Worm (Caenorhabditis elegans) whole organism, young adult: ENCODE results near the gene F46C5.6.

Experiments
- B0035.1 ChIP-seq: sonication (generic microtip); optimal IDR thresholded peaks from 2 replicates; lab custom pipeline; 2016; ENCODE audit warnings: missing genetic modification characterization, mild to moderate bottlenecking, missing compliant biosample characterization, missing genotype, missing genetic modification reagents
- B0336.3 ChIP-seq: fragments of 200-800 bp; sonication (Bioruptor generic); IDR thresholded peaks from 2 replicates; pipeline ENCODE4 v1.3.6; 2022; ENCODE audit warnings: missing genetic modification characterization, missing compliant biosample characterization
- C06A6.2 ChIP-seq: fragments of 200-800 bp; sonication (Bioruptor generic); conservative IDR thresholded peaks from 2 replicates; pipeline ENCODE4 v1.3.6; 2022; ENCODE audit warnings: missing genetic modification characterization, missing compliant biosample characterization
- C17E4.6 ChIP-seq: fragments of 200-800 bp; sonication (Bioruptor generic); IDR thresholded peaks from 2 replicates; pipeline ENCODE4 v1.3.6; 2022; ENCODE audit warnings: missing genetic modification reagents, missing genetic modification characterization, missing compliant biosample characterization
- F22D6.2 ChIP-seq: sonication (generic microtip); optimal IDR thresholded peaks from 2 replicates; lab custom pipeline; 2016; ENCODE audit warnings: mild to moderate bottlenecking, missing genetic modification characterization, missing compliant biosample characterization
- F37B4.10 ChIP-seq: fragments of 200-800 bp; sonication (Bioruptor generic); IDR thresholded peaks from 2 replicates; pipeline ENCODE4 v1.3.6; 2022; ENCODE audit warnings: missing genetic modification characterization, missing compliant biosample characterization
- F52B5.7 ChIP-seq: sonication (generic microtip); optimal IDR thresholded peaks from 2 replicates; lab custom pipeline; 2016; ENCODE audit warnings: mild to moderate bottlenecking, missing genetic modification characterization, missing compliant biosample characterization
- F55B11.4 ChIP-seq: sonication (generic microtip); optimal IDR thresholded peaks from 2 replicates; lab custom pipeline; 2016; ENCODE audit warnings: missing compliant biosample characterization, missing genetic modification characterization, borderline replicate concordance; ENCODE audit not compliant: insufficient read depth
- F57C9.4 ChIP-seq: sonication (generic microtip); optimal IDR thresholded peaks from 2 replicates; lab custom pipeline; 2017; ENCODE audit warnings: mild to moderate bottlenecking, missing genetic modification characterization, missing compliant biosample characterization
- T07F8.4 ChIP-seq: sonication (generic microtip); optimal IDR thresholded peaks from 2 replicates; lab custom pipeline; 2016; ENCODE audit warnings: mild to moderate bottlenecking, missing genetic modification characterization, moderate library complexity, missing compliant biosample characterization
- Y67H2A.10 ChIP-seq: fragments of 200-800 bp; sonication (Bioruptor generic); conservative IDR thresholded peaks from 2 replicates; pipeline ENCODE4 v1.3.6; 2022; ENCODE audit warnings: missing genetic modification reagents, missing genetic modification characterization, missing compliant biosample characterization
- ZK185.1 ChIP-seq: sonication (generic microtip); optimal IDR thresholded peaks from 2 replicates; lab custom pipeline; 2016; ENCODE audit warnings: mild to moderate bottlenecking, missing genetic modification characterization, missing compliant biosample characterization; ENCODE audit not compliant: poor library complexity, severe bottlenecking
- atf-7 ChIP-seq: sonication (generic microtip); optimal IDR thresholded peaks from 2 replicates; lab custom pipeline; 2017; ENCODE audit warnings: mild to moderate bottlenecking, missing genetic modification characterization, missing compliant biosample characterization
- bed-1 ChIP-seq: fragments of 200-800 bp; sonication (Bioruptor generic); IDR thresholded peaks from 2 replicates; pipeline ENCODE4 v1.3.6; 2022; ENCODE audit warnings: missing genetic modification reagents, missing genetic modification characterization, missing compliant biosample characterization
- cebp-2 ChIP-seq: fragments of 200-800 bp; sonication (Bioruptor generic); IDR thresholded peaks from 2 replicates; pipeline ENCODE4 v1.3.6; 2022; ENCODE audit warnings: missing genetic modification characterization, missing compliant biosample characterization
- ceh-27 ChIP-seq: fragments of 200-800 bp; sonication (Bioruptor generic); optimal IDR thresholded peaks from 2 replicates; lab custom pipeline; 2018; ENCODE audit warnings: mild to moderate bottlenecking, missing genetic modification characterization, moderate library complexity, missing compliant biosample characterization
- ceh-40 ChIP-seq: fragments of 200-800 bp; sonication (Bioruptor generic); IDR thresholded peaks from 2 replicates; pipeline ENCODE4 v1.3.6; 2022; ENCODE audit warnings: missing genetic modification characterization, missing compliant biosample characterization
- ceh-79 ChIP-seq: sonication (generic microtip); optimal IDR thresholded peaks from 2 replicates; lab custom pipeline; 2017; ENCODE audit warnings: mild to moderate bottlenecking, missing genetic modification characterization, missing compliant biosample characterization
- ceh-91 ChIP-seq: fragments of 200-800 bp; sonication (Bioruptor generic); IDR thresholded peaks from 2 replicates; pipeline ENCODE4 v1.3.6; 2022; ENCODE audit warnings: missing genetic modification reagents, missing genetic modification characterization, missing compliant biosample characterization
- chd-7 ChIP-seq: sonication (generic microtip); optimal IDR thresholded peaks from 2 replicates; lab custom pipeline; 2016; ENCODE audit warnings: mild to moderate bottlenecking, missing genetic modification characterization, moderate library complexity, missing compliant biosample characterization
- dpff-1 ChIP-seq: sonication (generic microtip); optimal IDR thresholded peaks from 2 replicates; lab custom pipeline; 2017; ENCODE audit warnings: mild to moderate bottlenecking, missing genetic modification characterization, missing compliant biosample characterization
- egl-18 ChIP-seq: fragments of 200-800 bp; sonication (Bioruptor generic); IDR thresholded peaks from 2 replicates; pipeline ENCODE4 v1.3.6; 2022; ENCODE audit warnings: missing genetic modification reagents, missing genetic modification characterization, missing compliant biosample characterization
- egrh-3 ChIP-seq: fragments of 200-800 bp; sonication (Bioruptor generic); IDR thresholded peaks from 2 replicates; pipeline ENCODE4 v1.3.6; 2022; ENCODE audit warnings: missing genetic modification reagents, missing genetic modification characterization, missing compliant biosample characterization
- gei-17 ChIP-seq: fragments of 200-800 bp; sonication (Bioruptor generic); optimal IDR thresholded peaks from 2 replicates; lab custom pipeline; 2018; ENCODE audit warnings: mild to moderate bottlenecking, missing genetic modification characterization, missing compliant biosample characterization
- hmg-20 ChIP-seq: fragments of 200-800 bp; sonication (Bioruptor generic); IDR thresholded peaks from 2 replicates; pipeline ENCODE4 v1.3.6; 2022; ENCODE audit warnings: missing genetic modification reagents, missing genetic modification characterization, missing compliant biosample characterization
- hrde-1 ChIP-seq: sonication (generic microtip); optimal IDR thresholded peaks from 2 replicates; lab custom pipeline; 2016; ENCODE audit warnings: missing genetic modification characterization, mild to moderate bottlenecking, missing compliant biosample characterization, moderate library complexity, missing genotype, missing genetic modification reagents, borderline replicate concordance
- let-607 ChIP-seq, 2 experiments: fragments of 200-800 bp in 1 of 2; sonication (Bioruptor generic) in 1 of 2; sonication (generic microtip) in 1 of 2; optimal IDR thresholded peaks; 2 replicates each; lab custom pipeline; 2016 to 2018; ENCODE audit warnings: mild to moderate bottlenecking in 2 of 2, missing compliant biosample characterization in 2 of 2, missing genetic modification characterization in 2 of 2, moderate library complexity in 2 of 2, missing genotype in 1 of 2
- lin-26 ChIP-seq: fragments of 200-800 bp; sonication (Bioruptor generic); IDR thresholded peaks from 2 replicates; pipeline ENCODE4 v1.3.6; 2022; ENCODE audit warnings: missing genetic modification reagents, missing genetic modification characterization, missing compliant biosample characterization
- lin-35 ChIP-seq, 3 experiments: fragments of 150-350 bp in 2 of 3; sonication (generic microtip) in 1 of 3; optimal IDR thresholded peaks; 2 replicates each; lab custom pipeline; 2014 to 2018; ENCODE audit warnings: missing biosample characterization in 3 of 3, missing genetic modification characterization in 3 of 3, missing genetic modification reagents in 3 of 3
- lsl-1 ChIP-seq: fragments of 200-800 bp; sonication (Bioruptor generic); optimal IDR thresholded peaks from 2 replicates; lab custom pipeline; 2018; ENCODE audit warnings: mild to moderate bottlenecking, missing genetic modification characterization, moderate library complexity, missing compliant biosample characterization
- lsy-27 ChIP-seq: sonication (generic microtip); optimal IDR thresholded peaks from 2 replicates; lab custom pipeline; 2017; ENCODE audit warnings: missing genetic modification characterization, mild to moderate bottlenecking, missing compliant biosample characterization, antibody characterized with exemption, missing genotype, borderline replicate concordance; ENCODE audit not compliant: insufficient read depth
- madf-10 ChIP-seq: sonication (generic microtip); optimal IDR thresholded peaks from 2 replicates; lab custom pipeline; 2016; ENCODE audit warnings: mild to moderate bottlenecking, missing genetic modification characterization, missing compliant biosample characterization
- madf-8 ChIP-seq: fragments of 200-800 bp; sonication (Bioruptor generic); conservative IDR thresholded peaks from 2 replicates; pipeline ENCODE4 v1.3.6; 2022; ENCODE audit warnings: missing genetic modification reagents, missing genetic modification characterization, missing compliant biosample characterization
- mcd-1 ChIP-seq: fragments of 200-800 bp; sonication (Bioruptor generic); IDR thresholded peaks from 2 replicates; pipeline ENCODE4 v1.3.6; 2022; ENCODE audit warnings: missing genetic modification reagents, missing genetic modification characterization, missing compliant biosample characterization
- mes-4 ChIP-seq: sonication (generic microtip); optimal IDR thresholded peaks from 2 replicates; lab custom pipeline; 2016; ENCODE audit warnings: missing genotype, missing genetic modification characterization, missing compliant biosample characterization
- nfya-1 ChIP-seq: sonication (generic microtip); optimal IDR thresholded peaks from 2 replicates; lab custom pipeline; 2017; ENCODE audit warnings: antibody characterized with exemption, missing compliant biosample characterization, missing genetic modification characterization, borderline replicate concordance; ENCODE audit not compliant: insufficient read depth
- nhr-179 ChIP-seq: sonication (generic microtip); optimal IDR thresholded peaks from 2 replicates; lab custom pipeline; 2016; ENCODE audit warnings: mild to moderate bottlenecking, missing genetic modification characterization, missing compliant biosample characterization
- nhr-90 ChIP-seq: sonication (generic microtip); optimal IDR thresholded peaks from 2 replicates; lab custom pipeline; 2016; ENCODE audit warnings: missing genotype, mild to moderate bottlenecking, missing genetic modification characterization, missing compliant biosample characterization
- snpc-1.1 ChIP-seq: sonication (generic microtip); optimal IDR thresholded peaks from 2 replicates; lab custom pipeline; 2017; ENCODE audit warnings: missing genetic modification characterization, mild to moderate bottlenecking, missing compliant biosample characterization, antibody characterized with exemption, moderate library complexity, missing genotype, missing genetic modification reagents; ENCODE audit not compliant: insufficient read depth
- xnd-1 ChIP-seq: sonication (generic microtip); optimal IDR thresholded peaks from 2 replicates; lab custom pipeline; 2016; ENCODE audit warnings: missing genotype, missing genetic modification reagents, missing genetic modification characterization, missing compliant biosample characterization
- zfh-2 ChIP-seq: fragments of 200-800 bp; sonication (Bioruptor generic); conservative IDR thresholded peaks from 2 replicates; pipeline ENCODE4 v1.3.6; 2022; ENCODE audit warnings: missing genetic modification reagents, missing genetic modification characterization, missing compliant biosample characterization
- ztf-18 ChIP-seq: sonication (generic microtip); optimal IDR thresholded peaks from 2 replicates; lab custom pipeline; 2016; ENCODE audit warnings: missing genotype, mild to moderate bottlenecking, missing genetic modification characterization, missing compliant biosample characterization
- ztf-28 ChIP-seq: fragments of 200-800 bp; sonication (Bioruptor generic); IDR thresholded peaks from 2 replicates; pipeline ENCODE4 v1.3.6; 2022; ENCODE audit warnings: missing genetic modification reagents, missing genetic modification characterization, missing compliant biosample characterization
- ztf-6 ChIP-seq: fragments of 200-800 bp; sonication (Bioruptor generic); IDR thresholded peaks from 2 replicates; pipeline ENCODE4 v1.3.6; 2022; ENCODE audit warnings: missing genetic modification reagents, missing genetic modification characterization, missing compliant biosample characterization

Gene F46C5.6

ce11 chrII:8800830-8801229, 43.5 kb downstream of the F46C5.6 start, which contains the start of gene appg-2:
Gene appg-2, plus strand, starts transcription at chrII:8801130.
- TF ChIP-seq zfh-2 (0 out of 2 replicates have a peak, but pooled peaks have one; percentile 17), lsl-1 (GFP tag; lab: Kevin White, UChicago) (no peak)

DNA sequence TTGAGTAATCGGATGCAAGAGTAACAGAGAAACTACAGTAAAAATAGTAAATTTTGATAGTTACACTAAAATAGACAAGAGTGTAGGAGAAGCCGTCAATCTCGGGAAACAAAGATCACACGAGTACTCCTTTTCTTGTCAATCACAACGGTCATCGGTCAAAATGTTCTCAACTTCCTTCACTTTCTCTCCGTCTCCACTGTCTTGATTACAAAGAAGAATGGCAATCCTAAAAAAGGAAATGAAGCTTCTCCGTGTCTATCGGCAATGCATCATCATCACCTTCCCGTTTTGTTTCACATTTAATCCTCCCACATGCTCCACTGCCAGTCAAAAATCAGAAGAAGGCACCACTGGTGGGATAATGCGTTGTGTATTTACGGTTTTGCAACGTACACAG, 44.6 kb downstream of the F46C5.6 start:
- 0 out of 2 replicates have a peak, but pooled peaks have one; percentile 31 for TF ChIP-seq cebp-2 (GFP tag; lab: Robert Waterston, UW)
- TF ChIP-seq hmg-20, result no peak

- no peak for TF ChIP-seq F57C9.4 (tag; lab: Kevin White, UChicago)
- no peak for TF ChIP-seq lsy-27
- TF ChIP-seq Y67H2A.10, result no peak
- TF ChIP-seq F37B4.10 (GFP tag; lab: Robert Waterston, UW), result no peak
- no peak for TF ChIP-seq nhr-90
- no peak for TF ChIP-seq ceh-79 (tag; lab: Kevin White, UChicago)
- no peak for TF ChIP-seq hrde-1 (tag; lab: Kevin White, UChicago)
- TF ChIP-seq nhr-179 (tag; lab: Kevin White, UChicago), result no peak
- no peak for TF ChIP-seq nfya-1 (tag; lab: Kevin White, UChicago)
- no peak for TF ChIP-seq lin-26 (GFP tag; lab: Robert Waterston, UW)
- peak; percentile 41; the same call in 1 of the 2 replicates for TF ChIP-seq egrh-3 (GFP tag; lab: Robert Waterston, UW)
- TF ChIP-seq xnd-1 (tag; lab: Kevin White, UChicago), result no peak
- TF ChIP-seq madf-8, result no peak
- no peak for TF ChIP-seq snpc-1.1 (tag; lab: Kevin White, UChicago)
- TF ChIP-seq ceh-40, result no peak
- TF ChIP-seq ZK185.1 (tag; lab: Kevin White, UChicago), result peak; percentile 31
- TF ChIP-seq ceh-91 (GFP tag; lab: Robert Waterston, UW), result no peak
- no peak for TF ChIP-seq F55B11.4 (tag; lab: Kevin White, UChicago)
- peak; percentile 79 for TF ChIP-seq ceh-27 (GFP tag; lab: Kevin White, UChicago)
- no peak for TF ChIP-seq C17E4.6 (GFP tag; lab: Robert Waterston, UW)
- peak; percentile 8 for TF ChIP-seq madf-10 (tag; lab: Kevin White, UChicago)
- no peak for TF ChIP-seq atf-7 (tag; lab: Kevin White, UChicago)
- no peak for TF ChIP-seq dpff-1
- no peak for TF ChIP-seq mes-4 (tag; lab: Kevin White, UChicago)
- no peak for TF ChIP-seq ztf-28 (GFP tag; lab: Robert Waterston, UW)
- TF ChIP-seq egl-18 (GFP tag; lab: Robert Waterston, UW), result no peak
- no peak for TF ChIP-seq F52B5.7 (tag; lab: Kevin White, UChicago)
- TF ChIP-seq let-607 (tag; optimal IDR thresholded peaks at IDR 0.05; lab: Kevin White, UChicago), result no peak
- no peak for TF ChIP-seq mcd-1 (GFP tag; lab: Robert Waterston, UW)
- TF ChIP-seq C06A6.2, result 0 out of 2 replicates have a peak, but pooled peaks have one; percentile 17
- no peak for TF ChIP-seq bed-1
- TF ChIP-seq T07F8.4, result no peak
- peak; percentile 66 for TF ChIP-seq chd-7 (tag; lab: Kevin White, UChicago)
- no peak for TF ChIP-seq lin-35 (GFP tag; optimal IDR thresholded peaks at IDR 0.05; lab: Kevin White, UChicago)
- no peak for TF ChIP-seq B0035.1
- peak; percentile 5 for TF ChIP-seq ztf-18 (tag; lab: Kevin White, UChicago)
- no peak; the same call in none of the 2 replicates for TF ChIP-seq zfh-2
- no peak for TF ChIP-seq ztf-6 (GFP tag; lab: Robert Waterston, UW)
- no peak for TF ChIP-seq F22D6.2 (tag; lab: Kevin White, UChicago)
- no peak for TF ChIP-seq gei-17 (GFP tag; lab: Kevin White, UChicago)
- no peak for TF ChIP-seq B0336.3 (GFP tag; lab: Robert Waterston, UW)
Observed at ce11 chrII:8796391-8796790, 47.9 kb downstream of the F46C5.6 start.
